Worm (Caenorhabditis elegans) whole organism, L4 larva: ENCODE results near the gene Y25C1A.13.
A peak's percentile ranks its signal among the peaks of the same experiment; 100 is the strongest.
"Not testable (repeated sequence)": the region's sequence is repeated elsewhere in the genome, so short reads cannot be mapped to it uniquely, and the experiment has no call there.

ENCODE experiments used
- T20F7.1 ChIP-seq: fragments of 200-800 bp; sonication (Bioruptor generic); optimal IDR thresholded peaks from 2 replicates; lab custom pipeline; 2018; ENCODE audit warnings: mild to moderate bottlenecking, missing genetic modification characterization, missing compliant biosample characterization
- T26A8.4 ChIP-seq: fragments of 200-800 bp; sonication (Bioruptor generic); IDR thresholded peaks from 2 replicates; pipeline ENCODE4 v1.3.6; 2022; ENCODE audit warnings: missing genetic modification characterization, missing compliant biosample characterization
- Y48G9A.11 ChIP-seq: fragments of 200-800 bp; sonication (Bioruptor generic); IDR thresholded peaks from 2 replicates; pipeline ENCODE4 v1.3.6; 2022; ENCODE audit warnings: missing genetic modification reagents, missing genetic modification characterization, missing compliant biosample characterization
- ceh-82 ChIP-seq: sonication (generic microtip); optimal IDR thresholded peaks from 2 replicates; lab custom pipeline; 2017; ENCODE audit warnings: missing biosample characterization, missing genetic modification characterization
- ces-1 ChIP-seq: fragments of 150-350 bp; sonication (generic microtip); optimal IDR thresholded peaks from 4 replicates; lab custom pipeline; 2014; ENCODE audit warnings: missing biosample characterization, missing genetic modification reagents, missing genetic modification characterization
- cey-2 ChIP-seq: sonication (generic microtip); optimal IDR thresholded peaks from 3 replicates; lab custom pipeline; 2017; ENCODE audit warnings: missing genetic modification characterization, mild to moderate bottlenecking, missing compliant biosample characterization, antibody characterized with exemption, borderline replicate concordance; ENCODE audit not compliant: insufficient read depth
- daf-16 ChIP-seq, 3 experiments: sonication (generic microtip); optimal IDR thresholded peaks; 2 replicates each; lab custom pipeline; 2016 to 2017; ENCODE audit warnings: missing genetic modification characterization in 3 of 3, missing genetic modification reagents in 3 of 3, mild to moderate bottlenecking in 2 of 3, missing compliant biosample characterization in 2 of 3, missing biosample characterization in 1 of 3, moderate library complexity in 1 of 3
- daf-19 ChIP-seq: fragments of 200-800 bp; sonication (Bioruptor generic); conservative IDR thresholded peaks from 2 replicates; pipeline ENCODE4 v1.3.6; 2022; ENCODE audit warnings: missing genetic modification characterization, missing compliant biosample characterization
- dmd-6 ChIP-seq: fragments of 200-800 bp; sonication (Bioruptor generic); IDR thresholded peaks from 2 replicates; pipeline ENCODE4 v1.3.6; 2022; ENCODE audit warnings: missing genetic modification reagents, missing genetic modification characterization, missing compliant biosample characterization
- duxl-1 ChIP-seq: sonication (generic microtip); optimal IDR thresholded peaks from 2 replicates; lab custom pipeline; 2016; ENCODE audit warnings: mild to moderate bottlenecking, missing genetic modification characterization, moderate library complexity, missing compliant biosample characterization; ENCODE audit not compliant: poor library complexity
- hlh-11 ChIP-seq: fragments of 200-800 bp; sonication (Bioruptor generic); optimal IDR thresholded peaks from 2 replicates; lab custom pipeline; 2018; ENCODE audit warnings: mild to moderate bottlenecking, missing genetic modification characterization, missing compliant biosample characterization
- hlh-30 ChIP-seq: sonication (generic microtip); optimal IDR thresholded peaks from 2 replicates; lab custom pipeline; 2017; ENCODE audit warnings: antibody characterized with exemption, mild to moderate bottlenecking, missing genetic modification characterization, missing compliant biosample characterization; ENCODE audit not compliant: insufficient read depth
- hmg-1.1 ChIP-seq: fragments of 200-800 bp; sonication (Bioruptor generic); IDR thresholded peaks from 2 replicates; pipeline ENCODE4 v1.3.6; 2022; ENCODE audit warnings: missing genetic modification reagents, missing genetic modification characterization, missing compliant biosample characterization
- jun-1 ChIP-seq: fragments of 150-350 bp; optimal IDR thresholded peaks from 2 replicates; lab custom pipeline; 2014; ENCODE audit warnings: missing biosample characterization, missing genetic modification reagents, missing genetic modification characterization
- lim-7 ChIP-seq: fragments of 200-800 bp; sonication (Bioruptor generic); IDR thresholded peaks from 2 replicates; pipeline ENCODE4 v1.3.6; 2022; ENCODE audit warnings: missing genetic modification characterization, missing compliant biosample characterization
- lin-1 ChIP-seq: fragments of 200-800 bp; sonication (Bioruptor generic); IDR thresholded peaks from 2 replicates; pipeline ENCODE4 v1.3.6; 2022; ENCODE audit warnings: missing genetic modification reagents, missing genetic modification characterization, missing compliant biosample characterization
- lin-15B ChIP-seq: fragments of 150-350 bp; sonication (generic microtip); optimal IDR thresholded peaks from 3 replicates; lab custom pipeline; 2014; ENCODE audit warnings: missing biosample characterization, missing genetic modification characterization
- lin-29 ChIP-seq: fragments of 200-800 bp; sonication (Bioruptor generic); IDR thresholded peaks from 2 replicates; pipeline ENCODE4 v1.3.6; 2022; ENCODE audit warnings: missing genetic modification reagents, missing genetic modification characterization, missing compliant biosample characterization
- lin-38 ChIP-seq: fragments of 200-800 bp; sonication (Bioruptor generic); IDR thresholded peaks from 2 replicates; pipeline ENCODE4 v1.3.6; 2022; ENCODE audit warnings: missing genetic modification reagents, missing genetic modification characterization, missing compliant biosample characterization
- lir-3 ChIP-seq: sonication (generic microtip); optimal IDR thresholded peaks from 2 replicates; lab custom pipeline; 2016; ENCODE audit warnings: mild to moderate bottlenecking, missing genetic modification characterization, missing compliant biosample characterization
- lsy-2 ChIP-seq, 2 experiments: fragments of 150-350 bp in 1 of 2; sonication (generic microtip) in 1 of 2; optimal IDR thresholded peaks; 2 replicates each; lab custom pipeline; 2014 to 2017; ENCODE audit warnings: missing biosample characterization in 2 of 2, missing genetic modification characterization in 2 of 2
- madf-9 ChIP-seq: fragments of 200-800 bp; sonication (Bioruptor generic); conservative IDR thresholded peaks from 2 replicates; pipeline ENCODE4 v1.3.6; 2022; ENCODE audit warnings: missing genetic modification reagents, missing genetic modification characterization, missing compliant biosample characterization
- mes-2 ChIP-seq: sonication (generic microtip); optimal IDR thresholded peaks from 2 replicates; lab custom pipeline; 2016; ENCODE audit warnings: missing genotype, mild to moderate bottlenecking, missing genetic modification characterization, missing compliant biosample characterization; ENCODE audit not compliant: poor library complexity, severe bottlenecking
- nhr-102 ChIP-seq: sonication (generic microtip); optimal IDR thresholded peaks from 2 replicates; lab custom pipeline; 2016; ENCODE audit warnings: mild to moderate bottlenecking, missing genetic modification characterization, moderate library complexity, missing compliant biosample characterization
- nhr-28 ChIP-seq: fragments of 150-350 bp; optimal IDR thresholded peaks from 2 replicates; lab custom pipeline; 2014; ENCODE audit warnings: missing biosample characterization, missing genetic modification characterization
- nhr-48 ChIP-seq: sonication (generic microtip); optimal IDR thresholded peaks from 2 replicates; lab custom pipeline; 2016; ENCODE audit warnings: mild to moderate bottlenecking, missing genetic modification characterization, missing compliant biosample characterization
- nhr-76 ChIP-seq: fragments of 150-350 bp; optimal IDR thresholded peaks from 2 replicates; lab custom pipeline; 2014; ENCODE audit warnings: missing biosample characterization, missing genetic modification characterization
- pha-4 ChIP-seq, 2 experiments: fragments of 150-350 bp in 1 of 2; fragments of 200-800 bp in 1 of 2; sonication (Bioruptor generic) in 1 of 2; IDR thresholded peaks in 1 of 2; optimal IDR thresholded peaks in 1 of 2; 2 replicates each; pipeline versions ENCODE4 v1.3.6 to Lab custom; 2014 to 2022; ENCODE audit warnings: missing genetic modification characterization in 2 of 2, missing genetic modification reagents in 2 of 2, missing biosample characterization in 1 of 2, missing compliant biosample characterization in 1 of 2
- sdz-12 ChIP-seq: fragments of 200-800 bp; sonication (Bioruptor generic); optimal IDR thresholded peaks from 2 replicates; lab custom pipeline; 2018; ENCODE audit warnings: mild to moderate bottlenecking, missing genetic modification characterization, missing compliant biosample characterization
- snpc-4 ChIP-seq: fragments of 150-350 bp; optimal IDR thresholded peaks from 2 replicates; lab custom pipeline; 2014; ENCODE audit warnings: missing biosample characterization, missing genetic modification characterization
- spr-3 ChIP-seq: fragments of 200-800 bp; sonication (Bioruptor generic); optimal IDR thresholded peaks from 2 replicates; lab custom pipeline; 2018; ENCODE audit warnings: mild to moderate bottlenecking, missing genetic modification characterization, missing compliant biosample characterization
- vab-7 ChIP-seq: fragments of 200-800 bp; sonication (Bioruptor generic); IDR thresholded peaks from 2 replicates; pipeline ENCODE4 v1.3.6; 2022; ENCODE audit warnings: missing genetic modification reagents, missing genetic modification characterization, missing compliant biosample characterization
- zag-1 ChIP-seq: fragments of 150-350 bp; optimal IDR thresholded peaks from 2 replicates; lab custom pipeline; 2014; ENCODE audit warnings: missing biosample characterization, missing genetic modification characterization
- zip-11 ChIP-seq: fragments of 200-800 bp; sonication (Bioruptor generic); IDR thresholded peaks from 2 replicates; pipeline ENCODE4 v1.3.6; 2022; ENCODE audit warnings: missing genetic modification characterization, missing compliant biosample characterization

Gene Y25C1A.13

DNA sequence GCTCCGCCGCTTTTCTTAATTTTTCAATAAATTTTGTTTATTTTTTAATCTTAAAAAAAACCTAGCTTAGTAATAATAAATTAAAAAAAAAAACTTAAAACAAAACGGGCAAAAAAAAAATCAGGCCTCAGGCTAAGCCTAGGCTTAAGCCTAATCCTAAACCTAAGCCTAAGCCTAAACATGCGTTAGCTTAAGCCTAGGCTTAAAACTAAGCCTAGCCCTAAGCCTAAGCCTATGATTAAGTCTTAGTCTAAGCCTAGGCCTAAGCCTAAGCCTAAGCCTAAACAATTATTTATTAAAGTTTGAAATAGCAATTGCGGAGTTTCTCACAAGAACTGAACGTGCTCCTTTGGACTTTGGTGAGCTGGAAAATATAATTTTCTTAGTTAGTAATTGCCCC is 24.2 kb upstream of the Y25C1A.13 start:
- TF ChIP-seq Y48G9A.11 (no peak), ces-1 (GFP tag; lab: Kevin White, UChicago) (no peak), hlh-30 (no peak), T20F7.1 (GFP tag; lab: Kevin White, UChicago) (no peak), nhr-102 (tag; lab: Kevin White, UChicago) (no peak), madf-9 (GFP tag; lab: Robert Waterston, UW) (no peak), nhr-48 (tag; lab: Kevin White, UChicago) (no peak)
- TF ChIP-seq, all 104 proteins: peak for 0

DNA sequence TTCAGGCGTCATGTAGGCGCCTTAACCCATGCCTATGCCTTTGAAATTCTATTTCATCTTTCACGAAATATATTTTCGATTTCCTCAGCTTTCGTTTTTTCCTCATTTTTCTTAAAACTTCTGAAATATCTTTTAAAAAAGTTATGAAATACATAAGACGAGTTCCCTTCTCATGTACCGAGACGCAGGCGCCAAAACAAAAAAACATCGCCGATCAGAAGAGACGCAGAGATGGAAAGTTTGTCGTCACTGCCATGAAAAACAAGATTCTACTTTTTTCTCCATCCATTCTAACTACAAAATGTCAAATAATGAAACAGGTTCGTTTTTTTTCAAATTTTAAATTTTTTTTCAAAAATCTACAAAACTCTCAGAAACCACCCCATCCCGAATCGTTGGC is 18.0 kb upstream of the Y25C1A.13 start, which contains the start of gene chil-24:
chil-24 (plus strand) TSS at position 156 of the 400 bp plus-strand sequence.
- no peak for TF ChIP-seq lsy-2 (tag; optimal IDR thresholded peaks at IDR 0.05; lab: Kevin White, UChicago)
- no peak for TF ChIP-seq pha-4 (GFP tag; IDR thresholded peaks at IDR 0.05; lab: Robert Waterston, UW)
- no peak for TF ChIP-seq pha-4 (tag; optimal IDR thresholded peaks at IDR 0.05; lab: Kevin White, UChicago)
- no peak for TF ChIP-seq ces-1 (GFP tag; lab: Kevin White, UChicago)
- no peak for TF ChIP-seq hlh-30
- TF ChIP-seq hlh-11, result peak; percentile 24
- TF ChIP-seq duxl-1, result peak; percentile 73
- TF ChIP-seq nhr-102 (tag; lab: Kevin White, UChicago), result no peak
- no peak for TF ChIP-seq lin-15B (tag; lab: Kevin White, UChicago)
- TF ChIP-seq daf-16 (GFP tag; optimal IDR thresholded peaks at IDR 0.05; lab: Kevin White, UChicago), result no peak
- TF ChIP-seq daf-16 (tag; optimal IDR thresholded peaks at IDR 0.05; lab: Kevin White, UChicago), result peak; percentile 68
- no peak for TF ChIP-seq nhr-76 (tag; lab: Kevin White, UChicago)
- no peak for TF ChIP-seq lin-38 (GFP tag; lab: Robert Waterston, UW)
- no peak for TF ChIP-seq hmg-1.1 (GFP tag; lab: Robert Waterston, UW)
- TF ChIP-seq vab-7, result no peak
- no peak for TF ChIP-seq zag-1 (tag; lab: Kevin White, UChicago)
- TF ChIP-seq lin-29, result no peak
- no peak for TF ChIP-seq lim-7 (GFP tag; lab: Robert Waterston, UW)
- TF ChIP-seq lin-1, result no peak
- TF ChIP-seq mes-2 (tag; lab: Kevin White, UChicago), result peak; percentile 24
- TF ChIP-seq nhr-28 (tag; lab: Kevin White, UChicago), result peak; percentile 61
- TF ChIP-seq, all 104 proteins: peak for 5

DNA sequence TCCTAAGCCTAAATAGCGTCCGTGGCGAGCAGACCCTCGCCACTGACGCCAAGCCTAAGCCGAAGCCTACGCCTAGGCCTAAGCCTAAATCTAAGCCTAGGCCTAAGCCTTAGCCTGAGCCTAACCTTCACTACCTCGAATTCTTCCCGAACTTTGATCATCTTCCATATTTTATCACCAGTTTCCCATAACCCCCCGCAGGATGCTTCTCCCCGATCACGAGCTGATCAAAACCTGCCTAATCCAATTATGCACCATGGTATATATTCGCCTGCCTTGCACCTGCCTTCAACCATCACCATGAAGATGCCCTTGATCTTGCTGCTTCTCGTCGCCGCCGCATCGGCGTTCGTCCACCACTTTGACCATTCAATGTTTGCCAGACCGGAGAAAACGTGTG is 15.7 kb upstream of the Y25C1A.13 start, which contains the start of gene ins-31:
ins-31 (plus strand) TSS at position 301 of the 400 bp plus-strand sequence.
- not testable (repeated sequence) for TF ChIP-seq lin-29; dmd-6 (GFP tag; lab: Robert Waterston, UW); ces-1 (GFP tag; lab: Kevin White, UChicago)

DNA sequence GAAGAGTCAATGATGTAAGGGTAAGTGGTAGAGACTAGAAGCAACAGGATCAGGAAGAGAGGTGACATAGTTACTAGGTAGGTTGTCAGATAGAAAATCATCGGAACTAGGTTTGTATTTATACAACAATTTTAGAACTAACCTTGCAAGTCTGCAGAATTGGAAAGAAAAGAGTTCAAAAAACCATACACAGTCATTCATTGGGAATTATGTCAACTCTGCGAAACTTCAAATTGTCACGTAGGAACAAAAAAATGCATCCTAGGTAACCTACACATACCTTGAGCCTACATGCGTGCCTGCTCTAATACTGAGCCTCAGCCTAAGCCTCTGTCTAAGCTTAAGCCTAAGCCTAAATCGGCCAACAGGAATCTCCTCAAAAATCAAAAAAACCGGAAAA is 15.3 kb upstream of the Y25C1A.13 start, which contains the start of gene ins-19:
ins-19 (minus strand) TSS at position 101 of the 400 bp plus-strand sequence.
- TF ChIP-seq T26A8.4 (no peak), zip-11 (GFP tag; lab: Robert Waterston, UW) (no peak), jun-1 (tag; lab: Kevin White, UChicago) (no peak), sdz-12 (GFP tag; lab: Kevin White, UChicago) (no peak), ceh-82 (tag; lab: Kevin White, UChicago) (no peak), daf-19 (GFP tag; lab: Robert Waterston, UW) (no peak), cey-2 (tag; lab: Kevin White, UChicago) (no peak), lim-7 (GFP tag; lab: Robert Waterston, UW) (no peak), T20F7.1 (GFP tag; lab: Kevin White, UChicago) (no peak), lir-3 (no peak), spr-3 (GFP tag; lab: Kevin White, UChicago) (no peak), Y48G9A.11 (no peak), snpc-4 (tag; lab: Kevin White, UChicago) (no peak)
- TF ChIP-seq, all 104 proteins: peak for 0
